In the genomic region with DNA sequence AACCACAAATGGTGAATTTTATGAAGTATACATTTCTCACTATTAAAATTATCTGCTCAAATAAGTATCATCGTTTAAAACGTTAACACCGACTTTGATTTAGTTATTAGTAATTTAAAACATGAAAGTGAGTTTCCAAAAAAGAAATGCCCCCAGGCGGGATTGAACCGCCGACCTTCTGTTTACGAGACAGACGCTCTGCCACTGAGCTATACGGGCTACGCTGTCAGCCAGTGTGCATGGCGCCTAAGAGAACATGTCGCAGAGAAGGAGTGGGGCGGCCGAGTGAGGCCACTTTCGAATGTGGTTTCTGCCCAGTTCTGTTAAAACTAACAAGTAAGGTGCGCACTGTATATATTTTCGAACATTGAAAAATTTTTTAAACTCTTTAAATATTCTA, we compare ENCODE assay signal across 5 worm cellular contexts.
A peak's percentile ranks its signal among the peaks of the same experiment; 100 is the strongest.
TF ChIP-seq lines count a peak whose summit lies in the region.

No protein-coding gene starts in this region.

TF ChIP-seq in whole organism, L1 larva, 84 proteins besides CTCF, POLR2A, EP300 and RAD21 (continues in another document):
- no peak for TF ChIP-seq fkh-4 (tag; optimal IDR thresholded peaks at IDR 0.05; lab: Kevin White, UChicago; ENCODE audit: borderline replicate concordance)
- TF ChIP-seq nhr-85 (tag; lab: Kevin White, UChicago): no peak
- peak; percentile 27 for TF ChIP-seq mep-1 (tag; optimal IDR thresholded peaks at IDR 0.05; lab: Kevin White, UChicago)
- TF ChIP-seq egl-27 (tag; optimal IDR thresholded peaks at IDR 0.05; lab: Kevin White, UChicago): no peak
- peak; percentile 79 for TF ChIP-seq snu-23 (GFP tag; optimal IDR thresholded peaks at IDR 0.05; lab: Kevin White, UChicago)
- peak; percentile 49; the same call in 1 of the 2 replicates for TF ChIP-seq ceh-88 (GFP tag; IDR thresholded peaks at IDR 0.05; lab: Robert Waterston, UW)
- TF ChIP-seq nhr-19 (GFP tag; conservative IDR thresholded peaks at IDR 0.05; lab: Robert Waterston, UW): peak; percentile 71
- TF ChIP-seq ama-1 (optimal IDR thresholded peaks at IDR 0.05; lab: Kevin White, UChicago): no peak
- no peak for TF ChIP-seq pag-3 (tag; optimal IDR thresholded peaks at IDR 0.05; lab: Kevin White, UChicago; ENCODE audit: borderline replicate concordance, insufficient read depth)
- TF ChIP-seq sup-37 (GFP tag; optimal IDR thresholded peaks at IDR 0.05; lab: Kevin White, UChicago): no peak
- TF ChIP-seq lir-3 (tag; optimal IDR thresholded peaks at IDR 0.05; lab: Kevin White, UChicago; ENCODE audit: poor library complexity): peak; percentile 33
- TF ChIP-seq lin-35 (GFP tag; optimal IDR thresholded peaks at IDR 0.05; lab: Kevin White, UChicago): peak; percentile 24 to 64
- no peak for TF ChIP-seq zip-4 (GFP tag; optimal IDR thresholded peaks at IDR 0.05; lab: Kevin White, UChicago)
- TF ChIP-seq nhr-84 (tag; optimal IDR thresholded peaks at IDR 0.05; lab: Kevin White, UChicago): no peak
- TF ChIP-seq dpl-1 (GFP tag; optimal IDR thresholded peaks at IDR 0.05; lab: Kevin White, UChicago): no peak
- TF ChIP-seq nhr-77 (tag; optimal IDR thresholded peaks at IDR 0.05; lab: Kevin White, UChicago): peak; percentile 43
- peak; percentile 78 for TF ChIP-seq nhr-47 (tag; optimal IDR thresholded peaks at IDR 0.05; lab: Kevin White, UChicago)

TF ChIP-seq in whole organism, L3 larva, 47 proteins besides CTCF, POLR2A, EP300 and RAD21 (continues in another document):
- peak; percentile 1 for TF ChIP-seq lin-39 (tag; optimal IDR thresholded peaks at IDR 0.05; lab: Kevin White, UChicago)
- TF ChIP-seq skn-1 (tag; optimal IDR thresholded peaks at IDR 0.05; lab: Kevin White, UChicago): peak; percentile 20
- TF ChIP-seq zag-1 (tag; optimal IDR thresholded peaks at IDR 0.05; lab: Kevin White, UChicago): no peak
- TF ChIP-seq nhr-28 (tag; optimal IDR thresholded peaks at IDR 0.05; lab: Kevin White, UChicago): no peak
- peak; percentile 15 for TF ChIP-seq jun-1 (tag; optimal IDR thresholded peaks at IDR 0.05; lab: Kevin White, UChicago)
- TF ChIP-seq hmg-11 (tag; optimal IDR thresholded peaks at IDR 0.05; lab: Kevin White, UChicago): peak; percentile 91
- TF ChIP-seq nhr-11 (tag; optimal IDR thresholded peaks at IDR 0.05; lab: Kevin White, UChicago): no peak
- peak; percentile 68 for TF ChIP-seq tbx-2 (tag; optimal IDR thresholded peaks at IDR 0.05; lab: Kevin White, UChicago)
- no peak for TF ChIP-seq nhr-67 (tag; optimal IDR thresholded peaks at IDR 0.05; lab: Kevin White, UChicago)
- peak; percentile 38 for TF ChIP-seq ceh-28 (tag; optimal IDR thresholded peaks at IDR 0.05; lab: Kevin White, UChicago)
- TF ChIP-seq lin-15B (tag; optimal IDR thresholded peaks at IDR 0.05; lab: Kevin White, UChicago): no peak
- no peak for TF ChIP-seq ama-1 (optimal IDR thresholded peaks at IDR 0.05; lab: Kevin White, UChicago)
- no peak for TF ChIP-seq nhr-76 (tag; optimal IDR thresholded peaks at IDR 0.05; lab: Kevin White, UChicago)
- TF ChIP-seq ceh-82 (tag; optimal IDR thresholded peaks at IDR 0.05; lab: Kevin White, UChicago): no peak
- TF ChIP-seq nhr-23 (tag; optimal IDR thresholded peaks at IDR 0.05; lab: Kevin White, UChicago): no peak
- peak; percentile 37 for TF ChIP-seq elt-2 (tag; optimal IDR thresholded peaks at IDR 0.05; lab: Kevin White, UChicago)
- no peak for TF ChIP-seq ceh-16 (tag; optimal IDR thresholded peaks at IDR 0.05; lab: Kevin White, UChicago)
- no peak for TF ChIP-seq mml-1 (tag; optimal IDR thresholded peaks at IDR 0.05; lab: Kevin White, UChicago)
- no peak for TF ChIP-seq ceh-9 (tag; optimal IDR thresholded peaks at IDR 0.05; lab: Kevin White, UChicago)

TF ChIP-seq in whole organism, early embryonic, 17 proteins besides CTCF, POLR2A, EP300 and RAD21:
- TF ChIP-seq tbx-37 (GFP tag; conservative IDR thresholded peaks at IDR 0.05; lab: Robert Waterston, UW): peak; percentile 78
- peak; percentile 83 for TF ChIP-seq flt-1 (GFP tag; IDR thresholded peaks at IDR 0.05; lab: Robert Waterston, UW)
- peak; percentile 71 for TF ChIP-seq ceh-13 (GFP tag; optimal IDR thresholded peaks at IDR 0.05; lab: Kevin White, UChicago)
- TF ChIP-seq hnd-1 (tag; optimal IDR thresholded peaks at IDR 0.05; lab: Kevin White, UChicago): peak; percentile 66
- TF ChIP-seq scrt-1 (GFP tag; IDR thresholded peaks at IDR 0.05; lab: Robert Waterston, UW): peak; percentile 86
- peak; percentile 86 for TF ChIP-seq hmg-4 (GFP tag; optimal IDR thresholded peaks at IDR 0.05; lab: Kevin White, UChicago)
- TF ChIP-seq B0310.2 (tag; optimal IDR thresholded peaks at IDR 0.05; lab: Kevin White, UChicago): peak; percentile 60
- TF ChIP-seq ceh-36 (tag; optimal IDR thresholded peaks at IDR 0.05; lab: Kevin White, UChicago): peak; percentile 65
- TF ChIP-seq ama-1 (optimal IDR thresholded peaks at IDR 0.05; lab: Kevin White, UChicago): no peak
- no peak for TF ChIP-seq hmbx-1 (tag; optimal IDR thresholded peaks at IDR 0.05; lab: Kevin White, UChicago)
- TF ChIP-seq pes-1 (GFP tag; IDR thresholded peaks at IDR 0.05; lab: Robert Waterston, UW): peak; percentile 90
- peak; percentile 88 for TF ChIP-seq sea-1 (GFP tag; conservative IDR thresholded peaks at IDR 0.05; lab: Robert Waterston, UW)
- TF ChIP-seq ets-7 (tag; optimal IDR thresholded peaks at IDR 0.05; lab: Kevin White, UChicago): no peak
- peak; percentile 20 for TF ChIP-seq tra-4 (tag; optimal IDR thresholded peaks at IDR 0.05; lab: Kevin White, UChicago)
- peak; percentile 79 for TF ChIP-seq tbx-11 (GFP tag; IDR thresholded peaks at IDR 0.05; lab: Robert Waterston, UW)
- peak; percentile 49 for TF ChIP-seq aly-1 (tag; optimal IDR thresholded peaks at IDR 0.05; lab: Kevin White, UChicago)
- TF ChIP-seq F13C5.2 (tag; optimal IDR thresholded peaks at IDR 0.05; lab: Kevin White, UChicago): peak; percentile 80

TF ChIP-seq in whole organism, midembryonic, 9 proteins besides CTCF, POLR2A, EP300 and RAD21:
- TF ChIP-seq ztf-23 (GFP tag; IDR thresholded peaks at IDR 0.05; lab: Robert Waterston, UW): peak; percentile 85
- peak; percentile 63; the same call in 1 of the 2 replicates for TF ChIP-seq T22C8.4 (GFP tag; IDR thresholded peaks at IDR 0.05; lab: Robert Waterston, UW)
- 0 out of 2 replicates have a peak, but pooled peaks have one; percentile 58 for TF ChIP-seq ztf-29 (GFP tag; IDR thresholded peaks at IDR 0.05; lab: Robert Waterston, UW)
- peak; percentile 79 for TF ChIP-seq klf-2 (GFP tag; conservative IDR thresholded peaks at IDR 0.05; lab: Robert Waterston, UW)
- TF ChIP-seq med-1 (GFP tag; optimal IDR thresholded peaks at IDR 0.05; lab: Kevin White, UChicago; ENCODE audit: insufficient read depth): peak; percentile 41
- peak; percentile 90 for TF ChIP-seq tab-1 (GFP tag; IDR thresholded peaks at IDR 0.05; lab: Robert Waterston, UW)
- peak; percentile 72 for TF ChIP-seq ref-1 (GFP tag; conservative IDR thresholded peaks at IDR 0.05; lab: Robert Waterston, UW)
- TF ChIP-seq flt-1 (GFP tag; IDR thresholded peaks at IDR 0.05; lab: Robert Waterston, UW): peak; percentile 92
- peak; percentile 69 for TF ChIP-seq cog-1 (tag; optimal IDR thresholded peaks at IDR 0.05; lab: Kevin White, UChicago)

TF ChIP-seq in whole organism, young adult, 124 proteins besides CTCF, POLR2A, EP300 and RAD21 (continues in another document):
- TF ChIP-seq attf-3 (GFP tag; conservative IDR thresholded peaks at IDR 0.05; lab: Robert Waterston, UW): 0 out of 2 replicates have a peak, but pooled peaks have one; percentile 16
- peak; percentile 82 for TF ChIP-seq rpc-1 (optimal IDR thresholded peaks at IDR 0.05; lab: Kevin White, UChicago)
- TF ChIP-seq rpc-1 (tag; optimal IDR thresholded peaks at IDR 0.05; lab: Kevin White, UChicago): peak; percentile 86
- no peak for TF ChIP-seq unc-62 (GFP tag; optimal IDR thresholded peaks at IDR 0.05; lab: Kevin White, UChicago)
- peak; percentile 39 for TF ChIP-seq nhr-179 (tag; optimal IDR thresholded peaks at IDR 0.05; lab: Kevin White, UChicago)
- TF ChIP-seq atf-7 (tag; optimal IDR thresholded peaks at IDR 0.05; lab: Kevin White, UChicago): peak; percentile 32
- peak; percentile 96 for TF ChIP-seq tbp1 (GFP tag; optimal IDR thresholded peaks at IDR 0.05; lab: Kevin White, UChicago)
- TF ChIP-seq K11D2.4 (GFP tag; IDR thresholded peaks at IDR 0.05; lab: Robert Waterston, UW): peak; percentile 81
- no peak for TF ChIP-seq ceh-91 (GFP tag; IDR thresholded peaks at IDR 0.05; lab: Robert Waterston, UW)
- no peak for TF ChIP-seq bed-1 (GFP tag; IDR thresholded peaks at IDR 0.05; lab: Robert Waterston, UW)
- no peak for TF ChIP-seq hsf-1 (GFP tag; IDR thresholded peaks at IDR 0.05; lab: Robert Waterston, UW)
- peak; percentile 25 for TF ChIP-seq zim-3 (tag; optimal IDR thresholded peaks at IDR 0.05; lab: Kevin White, UChicago)
- TF ChIP-seq snpc-3.4 (tag; optimal IDR thresholded peaks at IDR 0.05; lab: Kevin White, UChicago): peak; percentile 58
- 0 out of 2 replicates have a peak, but pooled peaks have one; percentile 42 for TF ChIP-seq aptf-2 (GFP tag; conservative IDR thresholded peaks at IDR 0.05; lab: Robert Waterston, UW)
- no peak for TF ChIP-seq lag-1 (GFP tag; IDR thresholded peaks at IDR 0.05; lab: Robert Waterston, UW)
- TF ChIP-seq snpc-1.1 (tag; optimal IDR thresholded peaks at IDR 0.05; lab: Kevin White, UChicago; ENCODE audit: insufficient read depth): peak; percentile 53
- TF ChIP-seq somi-1 (GFP tag; optimal IDR thresholded peaks at IDR 0.05; lab: Kevin White, UChicago): peak; percentile 68
- TF ChIP-seq Y79H2A.3 (GFP tag; conservative IDR thresholded peaks at IDR 0.05; lab: Robert Waterston, UW): no peak
- TF ChIP-seq ztf-26 (tag; optimal IDR thresholded peaks at IDR 0.05; lab: Kevin White, UChicago): peak; percentile 71
- no peak for TF ChIP-seq lin-26 (GFP tag; IDR thresholded peaks at IDR 0.05; lab: Robert Waterston, UW)
- peak; percentile 18 for TF ChIP-seq hrde-1 (tag; optimal IDR thresholded peaks at IDR 0.05; lab: Kevin White, UChicago; ENCODE audit: borderline replicate concordance)
- TF ChIP-seq gei-17 (GFP tag; optimal IDR thresholded peaks at IDR 0.05; lab: Kevin White, UChicago): peak; percentile 89
- peak; percentile 84 for TF ChIP-seq snpc-1.3 (tag; optimal IDR thresholded peaks at IDR 0.05; lab: Kevin White, UChicago; ENCODE audit: insufficient read depth)
- TF ChIP-seq T26A5.8 (tag; optimal IDR thresholded peaks at IDR 0.05; lab: Kevin White, UChicago): peak; percentile 49
- TF ChIP-seq egrh-3 (GFP tag; IDR thresholded peaks at IDR 0.05; lab: Robert Waterston, UW): peak; percentile 59; the same call in 1 of the 2 replicates
- peak in 1 of 2 experiments; percentile 54 for TF ChIP-seq let-607 (tag; optimal IDR thresholded peaks at IDR 0.05; lab: Kevin White, UChicago)
- no peak for TF ChIP-seq ztf-3 (GFP tag; optimal IDR thresholded peaks at IDR 0.05; lab: Kevin White, UChicago)
- TF ChIP-seq Y56A3A.18 (GFP tag; IDR thresholded peaks at IDR 0.05; lab: Robert Waterston, UW): peak; percentile 76; the same call in 1 of the 2 replicates
- no peak for TF ChIP-seq C17E4.6 (GFP tag; IDR thresholded peaks at IDR 0.05; lab: Robert Waterston, UW)
- no peak for TF ChIP-seq F10E7.11 (tag; optimal IDR thresholded peaks at IDR 0.05; lab: Kevin White, UChicago)
- TF ChIP-seq egl-18 (GFP tag; IDR thresholded peaks at IDR 0.05; lab: Robert Waterston, UW): no peak

Comparison
In these comparisons a context has a peak if more than half of its experiments do, and no peak if none do; other contexts are left out.
1. Of the 8 proteins assayed by ChIP-seq in both whole organism, young adult and whole organism, L1 larva: peak only in whole organism, young adult: none; only in whole organism, L1 larva: efl-1 and lin-35; in both: nhr-90, snpc-4 and unc-130; in neither: 2; mixed calls (peak in some experiments, not most) for 1.